Fruit fly (Drosophila melanogaster) whole organism, embryonic: Measurements from ENCODE around the gene CG34451.

Experiments
- ATbp ChIP-seq: fragments of 200-800 bp; sonication (Bioruptor generic); optimal IDR thresholded peaks from 2 replicates; lab custom pipeline; 2017; ENCODE audit warnings: missing biosample characterization, mild to moderate bottlenecking, missing genetic modification characterization, missing genetic modification reagents
- Awh ChIP-seq: fragments of 200-800 bp; sonication (Bioruptor generic); IDR thresholded peaks from 2 replicates; pipeline ENCODE4, ENCODE4 v1.3.6; 2022; ENCODE audit warnings: missing biosample characterization, missing genetic modification characterization
- Bdp1 ChIP-seq: fragments of 200-800 bp; sonication (Bioruptor generic); optimal IDR thresholded peaks from 3 replicates; lab custom pipeline; 2016; ENCODE audit warnings: missing biosample characterization, missing genetic modification characterization
- CG10321 ChIP-seq: fragments of 200-800 bp; sonication (Bioruptor generic); IDR thresholded peaks from 2 replicates; pipeline ENCODE4 v1.3.6; 2022; ENCODE audit warnings: missing biosample characterization, missing genetic modification characterization
- CG10366 ChIP-seq: fragments of 200-800 bp; sonication (Bioruptor generic); IDR thresholded peaks from 2 replicates; pipeline ENCODE4 v1.3.6; 2022; ENCODE audit warnings: missing biosample characterization, missing genetic modification characterization
- CG11456 ChIP-seq: fragments of 200-800 bp; sonication (Bioruptor generic); IDR thresholded peaks from 3 replicates; pipeline ENCODE4 v1.3.6; 2022; ENCODE audit warnings: missing biosample characterization, missing genetic modification characterization
- CG12769 ChIP-seq: fragments of 200-800 bp; sonication (Bioruptor generic); optimal IDR thresholded peaks from 2 replicates; lab custom pipeline; 2019; ENCODE audit warnings: missing biosample characterization, mild to moderate bottlenecking, missing genetic modification characterization, moderate library complexity
- CG14014 ChIP-seq: fragments of 200-800 bp; sonication (Bioruptor generic); IDR thresholded peaks from 2 replicates; pipeline ENCODE4 v1.3.6; 2022; ENCODE audit warnings: missing biosample characterization, missing genetic modification characterization
- CG15514 ChIP-seq: fragments of 200-800 bp; sonication (Bioruptor generic); optimal IDR thresholded peaks from 3 replicates; lab custom pipeline; 2017; ENCODE audit warnings: missing biosample characterization, missing genetic modification characterization, mild to moderate bottlenecking, moderate library complexity, missing genetic modification reagents
- CG1647 ChIP-seq: fragments of 200-800 bp; sonication (Bioruptor generic); optimal IDR thresholded peaks from 3 replicates; lab custom pipeline; 2016; ENCODE audit warnings: missing biosample characterization, missing genetic modification characterization
- CG17829 ChIP-seq: fragments of 200-800 bp; optimal IDR thresholded peaks from 2 replicates; lab custom pipeline; 2019; ENCODE audit warnings: missing biosample characterization, mild to moderate bottlenecking, missing genetic modification characterization, moderate library complexity
- CG31388 ChIP-seq: fragments of 200-800 bp; sonication (Bioruptor generic); optimal IDR thresholded peaks from 2 replicates; lab custom pipeline; 2016; ENCODE audit warnings: missing biosample characterization, missing genetic modification characterization
- CG32532 ChIP-seq: fragments of 200-800 bp; sonication (Bioruptor generic); IDR thresholded peaks from 2 replicates; pipeline ENCODE4 v1.3.6; 2022; ENCODE audit warnings: missing biosample characterization, missing genetic modification characterization
- CG32772 ChIP-seq: fragments of 200-800 bp; sonication (Bioruptor generic); IDR thresholded peaks from 2 replicates; pipeline ENCODE4 v1.3.6; 2022; ENCODE audit warnings: missing biosample characterization, missing genetic modification characterization
- CG3726 ChIP-seq: fragments of 200-800 bp; sonication (Bioruptor generic); IDR thresholded peaks from 3 replicates; pipeline ENCODE4, ENCODE4 v1.3.6; 2022; ENCODE audit warnings: missing biosample characterization, missing genetic modification characterization
- CG42726 ChIP-seq: fragments of 200-800 bp; sonication (Bioruptor generic); IDR thresholded peaks from 2 replicates; pipeline ENCODE4 v1.3.6; 2022; ENCODE audit warnings: missing biosample characterization, missing genetic modification characterization; ENCODE audit not compliant: partially characterized antibody
- CG4328 ChIP-seq: fragments of 200-800 bp; sonication (Bioruptor generic); optimal IDR thresholded peaks from 3 replicates; lab custom pipeline; 2017; ENCODE audit warnings: missing biosample characterization, missing genetic modification reagents, missing genetic modification characterization
- CG43689 ChIP-seq: fragments of 200-800 bp; sonication (Bioruptor generic); IDR thresholded peaks from 2 replicates; pipeline ENCODE4 v1.3.6; 2022; ENCODE audit warnings: missing biosample characterization, missing genetic modification characterization
- CG5953 ChIP-seq: fragments of 200-800 bp; sonication (Bioruptor generic); IDR thresholded peaks from 2 replicates; pipeline ENCODE4 v1.3.6; 2022; ENCODE audit warnings: missing biosample characterization, missing genetic modification characterization
- CG6683 ChIP-seq: fragments of 200-800 bp; sonication (Bioruptor generic); optimal IDR thresholded peaks from 2 replicates; lab custom pipeline; 2017; ENCODE audit warnings: missing biosample characterization, mild to moderate bottlenecking, missing genetic modification characterization, missing genetic modification reagents
- CG7745 ChIP-seq: fragments of 200-800 bp; sonication (Bioruptor generic); optimal IDR thresholded peaks from 2 replicates; lab custom pipeline; 2018; ENCODE audit warnings: missing biosample characterization, mild to moderate bottlenecking, missing genetic modification characterization, moderate library complexity
- CG8281 ChIP-seq: fragments of 200-800 bp; sonication (Bioruptor generic); optimal IDR thresholded peaks from 2 replicates; lab custom pipeline; 2018; ENCODE audit warnings: missing biosample characterization, mild to moderate bottlenecking, missing genetic modification characterization, moderate library complexity
- D ChIP-seq, 2 experiments: fragments of 200-800 bp in 1 of 2; fragments of >200 bp in 1 of 2; sonication (Bioruptor generic) in 1 of 2; optimal IDR thresholded peaks; 2 replicates in 1 of 2; 3 replicates in 1 of 2; lab custom pipeline; 2017; ENCODE audit warnings: mild to moderate bottlenecking in 1 of 2, missing biosample characterization in 1 of 2, missing genetic modification characterization in 1 of 2, missing genetic modification reagents in 1 of 2
- Deaf1 ChIP-seq: fragments of 200-800 bp; optimal IDR thresholded peaks from 3 replicates; lab custom pipeline; 2019; ENCODE audit warnings: missing biosample characterization, mild to moderate bottlenecking, missing genetic modification characterization, moderate library complexity
- Hr3 ChIP-seq: fragments of 200-800 bp; sonication (Bioruptor generic); optimal IDR thresholded peaks from 3 replicates; lab custom pipeline; 2016; ENCODE audit warnings: missing biosample characterization, missing genetic modification characterization
- Nf-YB ChIP-seq: fragments of 200-800 bp; sonication (Bioruptor generic); optimal IDR thresholded peaks from 3 replicates; lab custom pipeline; 2019; ENCODE audit warnings: missing biosample characterization, mild to moderate bottlenecking, missing genetic modification characterization, moderate library complexity
- Pdp1 ChIP-seq, 2 experiments: fragments of 200-800 bp; sonication (Bioruptor generic); optimal IDR thresholded peaks; 3 replicates each; lab custom pipeline; 2016; ENCODE audit warnings: missing biosample characterization in 2 of 2, missing genetic modification characterization in 2 of 2, mild to moderate bottlenecking in 1 of 2, moderate library complexity in 1 of 2
- Stat92E ChIP-seq, 3 experiments: fragments of >200 bp in 2 of 3; fragments of 200-800 bp in 1 of 3; sonication (Bioruptor generic) in 1 of 3; optimal IDR thresholded peaks; 2 replicates each; lab custom pipeline; 2017 to 2019; ENCODE audit warnings: missing biosample characterization in 3 of 3, missing genetic modification characterization in 3 of 3, mild to moderate bottlenecking in 1 of 3, moderate library complexity in 1 of 3
- Xbp1 ChIP-seq: fragments of 200-800 bp; sonication (Bioruptor generic); optimal IDR thresholded peaks from 3 replicates; lab custom pipeline; 2016; ENCODE audit warnings: missing biosample characterization, mild to moderate bottlenecking, missing genetic modification characterization
- abd-A ChIP-seq: fragments of 200-800 bp; sonication (Bioruptor generic); optimal IDR thresholded peaks from 3 replicates; lab custom pipeline; 2019; ENCODE audit warnings: missing biosample characterization, mild to moderate bottlenecking, missing genetic modification characterization, moderate library complexity
- cad ChIP-seq: fragments of >200 bp; optimal IDR thresholded peaks from 2 replicates; lab custom pipeline; 2017; ENCODE audit warnings: missing biosample characterization, missing genetic modification characterization
- chinmo ChIP-seq: fragments of 200-800 bp; sonication (Bioruptor generic); IDR thresholded peaks from 4 replicates; pipeline ENCODE4 v1.3.6; 2022; ENCODE audit warnings: missing biosample characterization, missing genetic modification characterization; ENCODE audit not compliant: partially characterized antibody
- crol ChIP-seq: fragments of 200-800 bp; sonication (Bioruptor generic); IDR thresholded peaks from 2 replicates; pipeline ENCODE4 v1.3.6; 2022; ENCODE audit warnings: missing biosample characterization, missing genetic modification characterization
- fd102C ChIP-seq: fragments of 200-800 bp; sonication (Bioruptor generic); optimal IDR thresholded peaks from 2 replicates; lab custom pipeline; 2018; ENCODE audit warnings: missing biosample characterization, mild to moderate bottlenecking, missing genetic modification characterization, moderate library complexity
- gt ChIP-seq: fragments of 200-800 bp; sonication (Bioruptor generic); IDR thresholded peaks from 2 replicates; pipeline ENCODE4 v1.3.6; 2022; ENCODE audit warnings: missing biosample characterization, missing genetic modification characterization
- ham ChIP-seq: fragments of 200-800 bp; sonication (Bioruptor generic); IDR thresholded peaks from 2 replicates; pipeline ENCODE4 v1.3.6; 2022; ENCODE audit warnings: missing biosample characterization, missing genetic modification characterization
- insv ChIP-seq, 2 experiments: fragments of 200-800 bp; sonication (Bioruptor generic); optimal IDR thresholded peaks; 3 replicates each; lab custom pipeline; 2016 to 2018; ENCODE audit warnings: missing biosample characterization in 2 of 2, missing genetic modification characterization in 2 of 2
- kni ChIP-seq: fragments of 200-800 bp; sonication (Bioruptor generic); optimal IDR thresholded peaks from 3 replicates; lab custom pipeline; 2017; ENCODE audit warnings: mild to moderate bottlenecking, missing biosample characterization, missing genetic modification reagents, missing genetic modification characterization
- oc ChIP-seq: fragments of 200-800 bp; sonication (Bioruptor generic); optimal IDR thresholded peaks from 2 replicates; lab custom pipeline; 2018; ENCODE audit warnings: missing biosample characterization, mild to moderate bottlenecking, missing genetic modification characterization, moderate library complexity
- pan ChIP-seq, 4 experiments: fragments of >200 bp in 3 of 4; fragments of 200-800 bp in 1 of 4; sonication (Bioruptor generic) in 1 of 4; optimal IDR thresholded peaks in 3 of 4; IDR thresholded peaks in 1 of 4; 2 replicates each; pipeline versions ENCODE4 v1.3.6 to Lab custom; 2017 to 2022; ENCODE audit warnings: missing biosample characterization in 2 of 4, missing genetic modification characterization in 2 of 4, mixed read lengths in 1 of 4
- slp2 ChIP-seq: fragments of 200-800 bp; sonication (Bioruptor generic); optimal IDR thresholded peaks from 2 replicates; lab custom pipeline; 2016; ENCODE audit warnings: missing biosample characterization, missing genetic modification characterization
- vvl ChIP-seq: fragments of 200-800 bp; sonication (Bioruptor generic); IDR thresholded peaks from 2 replicates; pipeline ENCODE4 v1.3.6; 2022; ENCODE audit warnings: missing biosample characterization, missing genetic modification characterization

CG34451 gene

dm6 chr3L:15703330-15704119 is 11.7 kb upstream of the CG34451 start (continued):
- TF ChIP-seq CG3726 (GFP tag; lab: Robert Waterston, UW) = no peak
- TF ChIP-seq CG6683 = no peak
- no peak for TF ChIP-seq ham
- no peak for TF ChIP-seq Hr3 (GFP tag; lab: Kevin White, UChicago)
- TF ChIP-seq Stat92E (GFP tag; optimal IDR thresholded peaks at IDR 0.05; lab: Kevin White, UChicago) = no peak
- no peak for TF ChIP-seq gt (GFP tag; lab: Robert Waterston, UW)
- no peak for TF ChIP-seq pan (optimal IDR thresholded peaks at IDR 0.05; lab: Kevin White, UChicago)
- no peak for TF ChIP-seq pan (GFP tag; optimal IDR thresholded peaks at IDR 0.05 in 1 of 2, IDR thresholded peaks at IDR 0.05 in 1 of 2)
- no peak for TF ChIP-seq CG43689 (GFP tag; lab: Robert Waterston, UW)
- TF ChIP-seq cad (GFP tag; lab: Kevin White, UChicago) = peak; percentile 90
- TF ChIP-seq CG4328 (GFP tag; lab: Kevin White, UChicago) = no peak
- no peak for TF ChIP-seq fd102C (GFP tag; lab: Kevin White, UChicago)
- TF ChIP-seq D (optimal IDR thresholded peaks at IDR 0.05; lab: Kevin White, UChicago) = peak; percentile 93
- no peak for TF ChIP-seq D (GFP tag; optimal IDR thresholded peaks at IDR 0.05; lab: Kevin White, UChicago)
- no peak for TF ChIP-seq Deaf1 (tag; lab: Kevin White, UChicago)
- no peak for TF ChIP-seq CG42726 (GFP tag; lab: Robert Waterston, UW)
- TF ChIP-seq CG31388 = no peak
- no peak for TF ChIP-seq CG8281 (tag; lab: Kevin White, UChicago)
- TF ChIP-seq CG10366 (GFP tag; lab: Robert Waterston, UW) = no peak
- no peak for TF ChIP-seq CG10321 (GFP tag; lab: Robert Waterston, UW)
- no peak for TF ChIP-seq Pdp1 (GFP tag; optimal IDR thresholded peaks at IDR 0.05; lab: Kevin White, UChicago)
- no peak for TF ChIP-seq CG15514 (GFP tag; lab: Kevin White, UChicago)
- no peak for TF ChIP-seq slp2 (GFP tag; lab: Kevin White, UChicago)
- no peak for TF ChIP-seq Xbp1
- TF ChIP-seq CG32532 (GFP tag; lab: Robert Waterston, UW) = no peak
- peak in 1 of 2 experiments; percentile 14 for TF ChIP-seq insv (GFP tag; optimal IDR thresholded peaks at IDR 0.05; lab: Kevin White, UChicago)
- TF ChIP-seq Bdp1 (GFP tag; lab: Kevin White, UChicago) = no peak
- TF ChIP-seq Nf-YB (GFP tag; lab: Kevin White, UChicago) = no peak
- TF ChIP-seq CG11456 (GFP tag; lab: Robert Waterston, UW) = no peak
- no peak for TF ChIP-seq CG14014 (GFP tag; lab: Robert Waterston, UW)
- TF ChIP-seq CG1647 (GFP tag; lab: Kevin White, UChicago) = no peak

DNA sequence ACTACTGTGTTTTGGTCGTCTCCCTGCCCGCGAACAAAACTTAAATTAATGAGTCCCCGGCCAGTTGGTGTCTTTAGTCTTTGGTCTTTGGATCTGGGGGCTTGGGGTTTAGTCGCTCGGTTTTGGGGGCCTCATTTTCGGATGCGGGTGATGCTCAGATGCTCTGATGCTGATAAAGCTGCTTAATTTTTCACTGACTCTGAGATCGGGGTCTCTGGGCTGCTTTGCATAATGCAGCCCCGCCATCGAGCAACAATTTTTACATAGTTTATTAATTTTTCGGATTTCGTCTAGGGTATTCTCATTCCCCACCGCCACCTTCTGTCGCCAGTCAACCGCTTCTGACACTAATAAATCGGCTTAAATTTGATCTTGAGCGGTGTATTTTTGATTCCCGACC is 10.3 kb upstream of the CG34451 start:
- TF ChIP-seq CG5953 = no peak
- TF ChIP-seq CG17829 (tag; lab: Kevin White, UChicago) = no peak
- TF ChIP-seq CG12769 = peak; percentile 1
- TF ChIP-seq chinmo (GFP tag; lab: Robert Waterston, UW) = 0 out of 4 replicates have a peak, but pooled peaks have one; percentile 51
- peak; percentile 66 for TF ChIP-seq vvl (GFP tag; lab: Robert Waterston, UW)
- TF ChIP-seq crol (GFP tag; lab: Robert Waterston, UW) = peak; percentile 28; the same call in 1 of the 2 replicates
- peak; percentile 19 for TF ChIP-seq abd-A (tag; lab: Kevin White, UChicago)
- no peak for TF ChIP-seq CG32772
- TF ChIP-seq CG7745 (tag; lab: Kevin White, UChicago) = peak; percentile 86
- no peak for TF ChIP-seq ATbp
- TF ChIP-seq kni = peak; percentile 18
- TF ChIP-seq Awh (GFP tag; lab: Robert Waterston, UW) = peak; percentile 60; the same call in 1 of the 2 replicates
- TF ChIP-seq oc (tag; lab: Kevin White, UChicago) = peak; percentile 94
